Fruit fly (Drosophila melanogaster) whole organism, embryonic: ENCODE data around the gene CG42529.

Experiments used
- ATbp ChIP-seq: fragments of 200-800 bp; sonication (Bioruptor generic); optimal IDR thresholded peaks from 2 replicates; lab custom pipeline; 2017; ENCODE audit warnings: missing biosample characterization, mild to moderate bottlenecking, missing genetic modification characterization, missing genetic modification reagents
- Atf-2 ChIP-seq: fragments of 200-800 bp; sonication (Bioruptor generic); optimal IDR thresholded peaks from 2 replicates; lab custom pipeline; 2016; ENCODE audit warnings: missing biosample characterization, missing genetic modification characterization
- B-H2 ChIP-seq: fragments of 200-800 bp; sonication (Bioruptor generic); optimal IDR thresholded peaks from 2 replicates; lab custom pipeline; 2018; ENCODE audit warnings: missing biosample characterization, mild to moderate bottlenecking, missing genetic modification characterization
- CG10543 ChIP-seq: fragments of 200-800 bp; sonication (Bioruptor generic); optimal IDR thresholded peaks from 3 replicates; lab custom pipeline; 2017; ENCODE audit warnings: missing biosample characterization, mild to moderate bottlenecking, missing genetic modification characterization, moderate library complexity
- CG12769 ChIP-seq: fragments of 200-800 bp; sonication (Bioruptor generic); optimal IDR thresholded peaks from 2 replicates; lab custom pipeline; 2019; ENCODE audit warnings: missing biosample characterization, mild to moderate bottlenecking, missing genetic modification characterization, moderate library complexity
- CG12942 ChIP-seq: fragments of 200-800 bp; sonication (Bioruptor generic); optimal IDR thresholded peaks from 3 replicates; lab custom pipeline; 2016; ENCODE audit warnings: missing biosample characterization, missing genetic modification characterization
- CG13296 ChIP-seq: fragments of 200-800 bp; sonication (Bioruptor generic); optimal IDR thresholded peaks from 3 replicates; lab custom pipeline; 2018; ENCODE audit warnings: missing biosample characterization, mild to moderate bottlenecking, missing genetic modification characterization
- CG13624 ChIP-seq: fragments of 200-800 bp; sonication (Bioruptor generic); optimal IDR thresholded peaks from 2 replicates; lab custom pipeline; 2016; ENCODE audit warnings: missing biosample characterization, missing genetic modification characterization
- CG16815 ChIP-seq: fragments of 200-800 bp; sonication (Bioruptor generic); optimal IDR thresholded peaks from 3 replicates; lab custom pipeline; 2017; ENCODE audit warnings: missing biosample characterization, mild to moderate bottlenecking, missing genetic modification characterization
- CG17359 ChIP-seq: fragments of 200-800 bp; sonication (Bioruptor generic); optimal IDR thresholded peaks from 3 replicates; lab custom pipeline; 2018; ENCODE audit warnings: missing biosample characterization, mild to moderate bottlenecking, missing genetic modification characterization, moderate library complexity
- CG17361 ChIP-seq: fragments of 200-800 bp; sonication (Bioruptor generic); IDR thresholded peaks from 3 replicates; pipeline ENCODE4 v1.3.6; 2022; ENCODE audit warnings: missing biosample characterization, missing genetic modification characterization
- CG17612 ChIP-seq: fragments of 200-800 bp; sonication (Bioruptor generic); IDR thresholded peaks from 2 replicates; pipeline ENCODE4 v1.3.6; 2022; ENCODE audit warnings: missing biosample characterization, missing genetic modification characterization
- CG18599 ChIP-seq: fragments of 200-800 bp; sonication (Bioruptor generic); optimal IDR thresholded peaks from 3 replicates; lab custom pipeline; 2017; ENCODE audit warnings: missing biosample characterization, missing genetic modification characterization, mild to moderate bottlenecking, moderate library complexity, missing genetic modification reagents
- CG32772 ChIP-seq: fragments of 200-800 bp; sonication (Bioruptor generic); IDR thresholded peaks from 2 replicates; pipeline ENCODE4 v1.3.6; 2022; ENCODE audit warnings: missing biosample characterization, missing genetic modification characterization
- CG34224 ChIP-seq: fragments of 200-800 bp; sonication (Bioruptor generic); IDR thresholded peaks from 3 replicates; pipeline ENCODE4 v1.3.6; 2022; ENCODE audit warnings: missing biosample characterization, missing genetic modification characterization; ENCODE audit not compliant: partially characterized antibody
- CG3726 ChIP-seq: fragments of 200-800 bp; sonication (Bioruptor generic); IDR thresholded peaks from 3 replicates; pipeline ENCODE4, ENCODE4 v1.3.6; 2022; ENCODE audit warnings: missing biosample characterization, missing genetic modification characterization
- CG4820 ChIP-seq: fragments of 200-800 bp; sonication (Bioruptor generic); optimal IDR thresholded peaks from 3 replicates; lab custom pipeline; 2016; ENCODE audit warnings: missing biosample characterization, missing genetic modification characterization
- CG6689 ChIP-seq: fragments of 200-800 bp; sonication (Bioruptor generic); IDR thresholded peaks from 2 replicates; pipeline ENCODE4 v1.3.6; 2022; ENCODE audit warnings: missing biosample characterization, missing genetic modification characterization
- CG7745 ChIP-seq: fragments of 200-800 bp; sonication (Bioruptor generic); optimal IDR thresholded peaks from 2 replicates; lab custom pipeline; 2018; ENCODE audit warnings: missing biosample characterization, mild to moderate bottlenecking, missing genetic modification characterization, moderate library complexity
- CG7963 ChIP-seq: fragments of 200-800 bp; sonication (Bioruptor generic); IDR thresholded peaks from 3 replicates; pipeline ENCODE4 v1.3.6; 2022; ENCODE audit warnings: missing biosample characterization, missing genetic modification characterization; ENCODE audit not compliant: partially characterized antibody
- CG9437 ChIP-seq: fragments of 200-800 bp; sonication (Bioruptor generic); optimal IDR thresholded peaks from 2 replicates; lab custom pipeline; 2018; ENCODE audit warnings: missing biosample characterization, mild to moderate bottlenecking, missing genetic modification characterization
- CG9876 ChIP-seq: fragments of 200-800 bp; sonication (Bioruptor generic); optimal IDR thresholded peaks from 2 replicates; lab custom pipeline; 2016; ENCODE audit warnings: missing biosample characterization, missing genetic modification characterization
- D19B ChIP-seq: fragments of 200-800 bp; sonication (Bioruptor generic); optimal IDR thresholded peaks from 2 replicates; lab custom pipeline; 2017; ENCODE audit warnings: missing biosample characterization, mild to moderate bottlenecking, missing genetic modification characterization
- Deaf1 ChIP-seq: fragments of 200-800 bp; optimal IDR thresholded peaks from 3 replicates; lab custom pipeline; 2019; ENCODE audit warnings: missing biosample characterization, mild to moderate bottlenecking, missing genetic modification characterization, moderate library complexity
- Drgx ChIP-seq: fragments of 200-800 bp; sonication (Bioruptor generic); IDR thresholded peaks from 2 replicates; pipeline ENCODE4 v1.3.6; 2022; ENCODE audit warnings: missing biosample characterization, missing genetic modification characterization
- HLH54F ChIP-seq: fragments of 200-800 bp; sonication (Bioruptor generic); optimal IDR thresholded peaks from 3 replicates; lab custom pipeline; 2016; ENCODE audit warnings: missing biosample characterization, missing genetic modification characterization
- Lpt ChIP-seq: fragments of >200 bp; optimal IDR thresholded peaks from 2 replicates; lab custom pipeline; 2018; ENCODE audit warnings: missing biosample characterization, missing genetic modification characterization
- MTF-1 ChIP-seq: fragments of 200-800 bp; sonication (Bioruptor generic); optimal IDR thresholded peaks from 2 replicates; lab custom pipeline; 2018; ENCODE audit warnings: missing biosample characterization, mild to moderate bottlenecking, missing genetic modification characterization, borderline replicate concordance
- Mes4 ChIP-seq: fragments of 200-800 bp; sonication (Bioruptor generic); optimal IDR thresholded peaks from 2 replicates; lab custom pipeline; 2016; ENCODE audit warnings: missing biosample characterization, missing genetic modification characterization
- Opbp ChIP-seq: fragments of 200-800 bp; sonication (Bioruptor generic); IDR thresholded peaks from 3 replicates; pipeline ENCODE4 v1.3.6; 2022; ENCODE audit warnings: missing biosample characterization, missing genetic modification characterization; ENCODE audit not compliant: partially characterized antibody
- Optix ChIP-seq: fragments of 200-800 bp; sonication (Bioruptor generic); IDR thresholded peaks from 3 replicates; pipeline ENCODE4 v1.3.6; 2022; ENCODE audit warnings: missing biosample characterization, missing genetic modification characterization
- Sox102F ChIP-seq: fragments of 200-800 bp; sonication (Bioruptor generic); optimal IDR thresholded peaks from 2 replicates; lab custom pipeline; 2018; ENCODE audit warnings: missing biosample characterization, mild to moderate bottlenecking, missing genetic modification characterization, moderate library complexity
- TFAM ChIP-seq: fragments of 200-800 bp; sonication (Bioruptor generic); optimal IDR thresholded peaks from 2 replicates; lab custom pipeline; 2017; ENCODE audit warnings: missing biosample characterization, missing genetic modification characterization, inconsistent platforms
- Trl ChIP-seq, 3 experiments: fragments of >200 bp in 2 of 3; fragments of 200-800 bp in 1 of 3; sonication (Bioruptor generic) in 1 of 3; optimal IDR thresholded peaks; 2 replicates in 1 of 3; 3 replicates in 2 of 3; lab custom pipeline; 2016 to 2017; ENCODE audit warnings: missing biosample characterization in 1 of 3, missing genetic modification characterization in 1 of 3
- Usf ChIP-seq: fragments of 200-800 bp; sonication (Bioruptor generic); optimal IDR thresholded peaks from 2 replicates; lab custom pipeline; 2017; ENCODE audit warnings: missing genotype, missing biosample characterization, missing genetic modification characterization
- YL-1 ChIP-seq: fragments of 200-800 bp; sonication (Bioruptor generic); optimal IDR thresholded peaks from 3 replicates; lab custom pipeline; 2017; ENCODE audit warnings: missing biosample characterization, mild to moderate bottlenecking, missing genetic modification characterization
- btn ChIP-seq: fragments of 200-800 bp; sonication (Bioruptor generic); optimal IDR thresholded peaks from 2 replicates; lab custom pipeline; 2016; ENCODE audit warnings: missing biosample characterization, missing genetic modification characterization
- cg ChIP-seq: fragments of 200-800 bp; sonication (Bioruptor generic); optimal IDR thresholded peaks from 3 replicates; lab custom pipeline; 2019; ENCODE audit warnings: missing biosample characterization, mild to moderate bottlenecking, missing genetic modification characterization, moderate library complexity
- fru ChIP-seq: fragments of >200 bp; optimal IDR thresholded peaks from 2 replicates; lab custom pipeline; 2017
- jigr1 ChIP-seq: fragments of 200-800 bp; sonication (Bioruptor generic); IDR thresholded peaks from 3 replicates; pipeline ENCODE4 v1.3.6; 2022; ENCODE audit warnings: missing biosample characterization, missing genetic modification characterization
- maf-S ChIP-seq: fragments of 200-800 bp; sonication (Bioruptor generic); optimal IDR thresholded peaks from 2 replicates; lab custom pipeline; 2016; ENCODE audit warnings: missing biosample characterization, missing genetic modification characterization
- peb ChIP-seq: fragments of 200-800 bp; sonication (Bioruptor generic); IDR thresholded peaks from 2 replicates; pipeline ENCODE4 v1.3.6; 2022; ENCODE audit warnings: missing biosample characterization, missing genetic modification characterization
- prd ChIP-seq, 3 experiments: fragments of >200 bp in 2 of 3; fragments of 200-800 bp in 1 of 3; sonication (Bioruptor generic) in 1 of 3; optimal IDR thresholded peaks in 2 of 3; IDR thresholded peaks in 1 of 3; 2 replicates in 2 of 3; 3 replicates in 1 of 3; pipeline versions ENCODE4 v1.3.6 to Lab custom; 2017 to 2022; ENCODE audit warnings: missing biosample characterization in 1 of 3, missing genetic modification characterization in 1 of 3
- sr ChIP-seq: fragments of 200-800 bp; sonication (Bioruptor generic); IDR thresholded peaks from 3 replicates; pipeline ENCODE4 v1.3.6; 2022; ENCODE audit warnings: missing biosample characterization, missing genetic modification characterization
- ssp ChIP-seq: fragments of 200-800 bp; sonication (Bioruptor generic); IDR thresholded peaks from 2 replicates; pipeline ENCODE4 v1.3.6; 2022; ENCODE audit warnings: missing biosample characterization, missing genetic modification characterization
- tio ChIP-seq: fragments of 200-800 bp; sonication (Bioruptor generic); optimal IDR thresholded peaks from 2 replicates; lab custom pipeline; 2017; ENCODE audit warnings: missing biosample characterization, missing genetic modification characterization, inconsistent platforms
- tll ChIP-seq, 2 experiments: fragments of 200-800 bp in 1 of 2; fragments of >200 bp in 1 of 2; sonication (Bioruptor generic) in 1 of 2; optimal IDR thresholded peaks; 2 replicates each; lab custom pipeline; 2017 to 2019; ENCODE audit warnings: missing biosample characterization in 2 of 2, missing genetic modification characterization in 2 of 2, mild to moderate bottlenecking in 1 of 2, moderate library complexity in 1 of 2
- wek ChIP-seq: fragments of 200-800 bp; sonication (Bioruptor generic); optimal IDR thresholded peaks from 3 replicates; lab custom pipeline; 2018; ENCODE audit warnings: missing biosample characterization, mild to moderate bottlenecking, missing genetic modification characterization, moderate library complexity
- wor ChIP-seq: fragments of 200-800 bp; sonication (Bioruptor generic); IDR thresholded peaks from 2 replicates; pipeline ENCODE4 v1.3.6; 2022; ENCODE audit warnings: missing biosample characterization, missing genetic modification characterization
- zen2 ChIP-seq: fragments of 200-800 bp; sonication (Bioruptor generic); IDR thresholded peaks from 3 replicates; pipeline ENCODE4 v1.3.6; 2022; ENCODE audit warnings: missing biosample characterization, missing genetic modification characterization; ENCODE audit not compliant: partially characterized antibody
- zf30C ChIP-seq: fragments of 200-800 bp; sonication (Bioruptor generic); optimal IDR thresholded peaks from 3 replicates; lab custom pipeline; 2018; ENCODE audit warnings: missing biosample characterization, mild to moderate bottlenecking, missing genetic modification characterization

Gene CG42529

dm6 chr3L:19682902-19683301 lies 45.9 kb upstream of the CG42529 start (continued):
- no peak for TF ChIP-seq Mes4
- no peak for TF ChIP-seq Atf-2 (GFP tag; lab: Kevin White, UChicago)
- no peak for TF ChIP-seq CG9876 (GFP tag; lab: Kevin White, UChicago)
- TF ChIP-seq CG7963 (GFP tag; lab: Robert Waterston, UW): no peak
- no peak for TF ChIP-seq CG17612 (GFP tag; lab: Robert Waterston, UW)
- TF ChIP-seq wek (GFP tag; lab: Kevin White, UChicago): no peak
- no peak for TF ChIP-seq zf30C (GFP tag; lab: Kevin White, UChicago)
- no peak for TF ChIP-seq Usf
- TF ChIP-seq D19B (GFP tag; lab: Kevin White, UChicago): no peak
- peak; percentile 67 for TF ChIP-seq Deaf1 (tag; lab: Kevin White, UChicago)
- TF ChIP-seq tio: no peak
- no peak for TF ChIP-seq Drgx (GFP tag; lab: Robert Waterston, UW)
- peak; percentile 84 for TF ChIP-seq sr (GFP tag; lab: Robert Waterston, UW)
- TF ChIP-seq CG17359 (tag; lab: Kevin White, UChicago): no peak
- no peak for TF ChIP-seq CG18599 (GFP tag; lab: Kevin White, UChicago)
- TF ChIP-seq CG13296 (GFP tag; lab: Kevin White, UChicago): no peak
- peak; percentile 8 for TF ChIP-seq HLH54F (GFP tag; lab: Kevin White, UChicago)
- TF ChIP-seq ATbp: no peak
- TF ChIP-seq CG12942 (GFP tag; lab: Kevin White, UChicago): no peak
- TF ChIP-seq CG7745 (tag; lab: Kevin White, UChicago): no peak
- TF ChIP-seq MTF-1 (GFP tag; lab: Kevin White, UChicago): no peak
- no peak for TF ChIP-seq ssp (GFP tag; lab: Robert Waterston, UW)
- no peak for TF ChIP-seq CG4820
- no peak for TF ChIP-seq peb
- no peak for TF ChIP-seq tll (GFP tag; optimal IDR thresholded peaks at IDR 0.05; lab: Kevin White, UChicago)
- no peak for TF ChIP-seq YL-1 (GFP tag; lab: Kevin White, UChicago)
- TF ChIP-seq wor (GFP tag; lab: Robert Waterston, UW): no peak
- no peak for TF ChIP-seq CG3726
- TF ChIP-seq Lpt (GFP tag; lab: Kevin White, UChicago): no peak
- no peak for TF ChIP-seq CG10543 (GFP tag; lab: Kevin White, UChicago)
- no peak for TF ChIP-seq jigr1 (GFP tag; lab: Robert Waterston, UW)
- TF ChIP-seq CG9437 (GFP tag; lab: Kevin White, UChicago): no peak
- no peak for TF ChIP-seq CG13624 (GFP tag; lab: Kevin White, UChicago)
- no peak for TF ChIP-seq Trl (optimal IDR thresholded peaks at IDR 0.05; lab: Kevin White, UChicago)
- no peak for TF ChIP-seq Trl (GFP tag; optimal IDR thresholded peaks at IDR 0.05; lab: Kevin White, UChicago)
- peak; percentile 63; the same call in 2 of the 3 replicates for TF ChIP-seq zen2 (GFP tag; lab: Robert Waterston, UW)
- no peak for TF ChIP-seq CG34224 (GFP tag; lab: Robert Waterston, UW)
- no peak for TF ChIP-seq CG6689 (GFP tag; lab: Robert Waterston, UW)
- TF ChIP-seq maf-S (GFP tag; lab: Kevin White, UChicago): no peak
- no peak for TF ChIP-seq Optix (GFP tag; lab: Robert Waterston, UW)
- TF ChIP-seq Opbp: peak; percentile 23; the same call in 1 of the 3 replicates
- TF ChIP-seq cg (GFP tag; lab: Kevin White, UChicago): peak; percentile 37
- TF ChIP-seq CG32772: no peak
- TF ChIP-seq Sox102F: no peak
- TF ChIP-seq fru: no peak
- TF ChIP-seq prd (optimal IDR thresholded peaks at IDR 0.05; lab: Kevin White, UChicago): no peak
- TF ChIP-seq prd (GFP tag; IDR thresholded peaks at IDR 0.05; lab: Robert Waterston, UW): no peak
- TF ChIP-seq CG17361 (GFP tag; lab: Robert Waterston, UW): no peak
- TF ChIP-seq B-H2 (GFP tag; lab: Kevin White, UChicago): no peak
- TF ChIP-seq btn: no peak
- no peak for TF ChIP-seq TFAM
- no peak for TF ChIP-seq CG12769 (tag; lab: Kevin White, UChicago)
- no peak for TF ChIP-seq CG16815 (GFP tag; lab: Kevin White, UChicago)
